Fruit fly (Drosophila melanogaster) whole organism, embryonic: Measurements from ENCODE around the gene Gga.
A peak's percentile ranks its signal among the peaks of the same experiment; 100 is the strongest.

Source experiments
- CG10366 ChIP-seq: fragments of 200-800 bp; sonication (Bioruptor generic); IDR thresholded peaks from 2 replicates; pipeline ENCODE4 v1.3.6; 2022; ENCODE audit warnings: missing biosample characterization, missing genetic modification characterization
- CG11093 ChIP-seq: fragments of 200-800 bp; sonication (Bioruptor generic); IDR thresholded peaks from 3 replicates; pipeline ENCODE4 v1.3.6; 2022; ENCODE audit warnings: missing biosample characterization, missing genetic modification characterization
- CG14441 ChIP-seq: fragments of 200-800 bp; sonication (Bioruptor generic); IDR thresholded peaks from 2 replicates; pipeline ENCODE4 v1.3.6; 2022; ENCODE audit warnings: missing biosample characterization, missing genetic modification characterization
- CG1529 ChIP-seq: fragments of 200-800 bp; sonication (Bioruptor generic); optimal IDR thresholded peaks from 3 replicates; lab custom pipeline; 2018; ENCODE audit warnings: missing biosample characterization, missing genetic modification characterization
- CG16779 ChIP-seq: fragments of 200-800 bp; sonication (Bioruptor generic); IDR thresholded peaks from 2 replicates; pipeline ENCODE4 v1.3.6; 2022; ENCODE audit warnings: missing biosample characterization, missing genetic modification characterization
- CG17568 ChIP-seq: fragments of 200-800 bp; sonication (Bioruptor generic); optimal IDR thresholded peaks from 2 replicates; lab custom pipeline; 2018; ENCODE audit warnings: missing biosample characterization, mild to moderate bottlenecking, missing genetic modification characterization, moderate library complexity
- CG1792 ChIP-seq: fragments of 200-800 bp; sonication (Bioruptor generic); optimal IDR thresholded peaks from 2 replicates; lab custom pipeline; 2016; ENCODE audit warnings: missing biosample characterization, missing genetic modification characterization
- CG18011 ChIP-seq: fragments of 200-800 bp; sonication (Bioruptor generic); optimal IDR thresholded peaks from 2 replicates; lab custom pipeline; 2017; ENCODE audit warnings: missing biosample characterization, missing genetic modification characterization, mild to moderate bottlenecking, moderate library complexity, missing genotype
- CG2199 ChIP-seq: fragments of 200-800 bp; sonication (Bioruptor generic); IDR thresholded peaks from 3 replicates; pipeline ENCODE4 v1.3.6; 2022; ENCODE audit warnings: missing biosample characterization, missing genetic modification characterization
- CG31388 ChIP-seq: fragments of 200-800 bp; sonication (Bioruptor generic); optimal IDR thresholded peaks from 2 replicates; lab custom pipeline; 2016; ENCODE audit warnings: missing biosample characterization, missing genetic modification characterization
- CG3163 ChIP-seq: fragments of 200-800 bp; sonication (Bioruptor generic); optimal IDR thresholded peaks from 3 replicates; lab custom pipeline; 2016; ENCODE audit warnings: missing biosample characterization, missing genetic modification characterization
- CG42726 ChIP-seq: fragments of 200-800 bp; sonication (Bioruptor generic); IDR thresholded peaks from 2 replicates; pipeline ENCODE4 v1.3.6; 2022; ENCODE audit warnings: missing biosample characterization, missing genetic modification characterization; ENCODE audit not compliant: partially characterized antibody
- CG4328 ChIP-seq: fragments of 200-800 bp; sonication (Bioruptor generic); optimal IDR thresholded peaks from 3 replicates; lab custom pipeline; 2017; ENCODE audit warnings: missing biosample characterization, missing genetic modification reagents, missing genetic modification characterization
- CG4404 ChIP-seq: fragments of 200-800 bp; sonication (Bioruptor generic); IDR thresholded peaks from 2 replicates; pipeline ENCODE4 v1.3.6; 2022; ENCODE audit warnings: missing biosample characterization, missing genetic modification characterization
- CG4854 ChIP-seq: fragments of 200-800 bp; sonication (Bioruptor generic); optimal IDR thresholded peaks from 2 replicates; lab custom pipeline; 2016; ENCODE audit warnings: missing biosample characterization, missing genetic modification characterization, inconsistent platforms
- CG5180 ChIP-seq: fragments of 200-800 bp; sonication (Bioruptor generic); optimal IDR thresholded peaks from 3 replicates; lab custom pipeline; 2017; ENCODE audit warnings: missing biosample characterization, missing genetic modification characterization, mild to moderate bottlenecking, moderate library complexity, missing genetic modification reagents
- CG6689 ChIP-seq: fragments of 200-800 bp; sonication (Bioruptor generic); IDR thresholded peaks from 2 replicates; pipeline ENCODE4 v1.3.6; 2022; ENCODE audit warnings: missing biosample characterization, missing genetic modification characterization
- CG7928 ChIP-seq: fragments of 200-800 bp; sonication (Bioruptor generic); optimal IDR thresholded peaks from 2 replicates; lab custom pipeline; 2017; ENCODE audit warnings: missing biosample characterization, mild to moderate bottlenecking, missing genetic modification characterization
- CG8478 ChIP-seq: fragments of >200 bp; optimal IDR thresholded peaks from 2 replicates; lab custom pipeline; 2018
- CG8765 ChIP-seq: fragments of 200-800 bp; sonication (Bioruptor generic); IDR thresholded peaks from 2 replicates; pipeline ENCODE4 v1.3.6; 2022; ENCODE audit warnings: missing biosample characterization, missing genetic modification characterization
- CG9932 ChIP-seq: fragments of 200-800 bp; sonication (Bioruptor generic); IDR thresholded peaks from 2 replicates; pipeline ENCODE4 v1.3.6; 2022; ENCODE audit warnings: missing biosample characterization, missing genetic modification characterization
- CTCF ChIP-seq: fragments of 200-800 bp; sonication (Bioruptor generic); optimal IDR thresholded peaks from 2 replicates; lab custom pipeline; 2017; ENCODE audit warnings: missing biosample characterization, mild to moderate bottlenecking, missing genetic modification characterization, moderate library complexity
- D ChIP-seq, 2 experiments: fragments of 200-800 bp in 1 of 2; fragments of >200 bp in 1 of 2; sonication (Bioruptor generic) in 1 of 2; optimal IDR thresholded peaks; 2 replicates in 1 of 2; 3 replicates in 1 of 2; lab custom pipeline; 2017; ENCODE audit warnings: mild to moderate bottlenecking in 1 of 2, missing biosample characterization in 1 of 2, missing genetic modification characterization in 1 of 2, missing genetic modification reagents in 1 of 2
- Dref ChIP-seq: fragments of 200-800 bp; sonication (Bioruptor generic); IDR thresholded peaks from 2 replicates; pipeline ENCODE4 v1.3.6; 2022; ENCODE audit warnings: missing biosample characterization, missing genetic modification characterization
- E2f2 ChIP-seq: fragments of 200-800 bp; sonication (Bioruptor generic); IDR thresholded peaks from 2 replicates; pipeline ENCODE4 v1.3.6; 2022; ENCODE audit warnings: missing biosample characterization, missing genetic modification characterization
- Ets65A ChIP-seq: fragments of 200-800 bp; sonication (Bioruptor generic); peaks from one replicate; lab custom pipeline; 2016; ENCODE audit warnings: missing biosample characterization, missing genetic modification characterization
- GATAe ChIP-seq: fragments of 200-800 bp; sonication (Bioruptor generic); conservative IDR thresholded peaks from 2 replicates; pipeline ENCODE4 v1.3.6; 2022; ENCODE audit warnings: missing biosample characterization, missing genetic modification characterization
- Tbp ChIP-seq: fragments of >200 bp; optimal IDR thresholded peaks from 2 replicates; lab custom pipeline; 2018; ENCODE audit warnings: missing biosample characterization, missing genetic modification characterization
- btn ChIP-seq: fragments of 200-800 bp; sonication (Bioruptor generic); optimal IDR thresholded peaks from 2 replicates; lab custom pipeline; 2016; ENCODE audit warnings: missing biosample characterization, missing genetic modification characterization
- dati ChIP-seq: fragments of 200-800 bp; sonication (Bioruptor generic); IDR thresholded peaks from 2 replicates; pipeline ENCODE4 v1.3.6; 2022; ENCODE audit warnings: missing biosample characterization, missing genetic modification characterization
- dysf ChIP-seq: fragments of 200-800 bp; sonication (Bioruptor generic); IDR thresholded peaks from 3 replicates; pipeline ENCODE4 v1.3.6; 2022; ENCODE audit warnings: missing biosample characterization, missing genetic modification characterization
- ewg ChIP-seq: fragments of 200-800 bp; sonication (Bioruptor generic); optimal IDR thresholded peaks from 3 replicates; lab custom pipeline; 2017; ENCODE audit warnings: mild to moderate bottlenecking, missing biosample characterization, missing genetic modification reagents, missing genetic modification characterization
- gsb-n ChIP-seq: fragments of 200-800 bp; sonication (Bioruptor generic); optimal IDR thresholded peaks from 3 replicates; lab custom pipeline; 2018; ENCODE audit warnings: missing biosample characterization, mild to moderate bottlenecking, missing genetic modification characterization
- kni ChIP-seq: fragments of 200-800 bp; sonication (Bioruptor generic); optimal IDR thresholded peaks from 3 replicates; lab custom pipeline; 2017; ENCODE audit warnings: mild to moderate bottlenecking, missing biosample characterization, missing genetic modification reagents, missing genetic modification characterization
- knrl ChIP-seq: fragments of 200-800 bp; sonication (Bioruptor generic); IDR thresholded peaks from 3 replicates; pipeline ENCODE4 v1.3.6; 2022; ENCODE audit warnings: missing biosample characterization, missing genetic modification characterization; ENCODE audit not compliant: partially characterized antibody
- luna ChIP-seq: fragments of 200-800 bp; sonication (Bioruptor generic); optimal IDR thresholded peaks from 2 replicates; lab custom pipeline; 2016; ENCODE audit warnings: missing biosample characterization, missing genetic modification characterization
- mam ChIP-seq: fragments of 200-800 bp; sonication (Bioruptor generic); optimal IDR thresholded peaks from 3 replicates; lab custom pipeline; 2016; ENCODE audit warnings: missing biosample characterization, missing genetic modification characterization
- mirr ChIP-seq: fragments of 200-800 bp; sonication (Bioruptor generic); optimal IDR thresholded peaks from 3 replicates; lab custom pipeline; 2018; ENCODE audit warnings: missing biosample characterization, mild to moderate bottlenecking, missing genetic modification characterization
- nerfin-1 ChIP-seq: fragments of 200-800 bp; sonication (Bioruptor generic); optimal IDR thresholded peaks from 3 replicates; lab custom pipeline; 2019; ENCODE audit warnings: missing biosample characterization, mild to moderate bottlenecking, missing genetic modification characterization, moderate library complexity
- pros ChIP-seq: fragments of 200-800 bp; sonication (Bioruptor generic); optimal IDR thresholded peaks from 3 replicates; lab custom pipeline; 2019; ENCODE audit warnings: missing biosample characterization, mild to moderate bottlenecking, missing genetic modification characterization, moderate library complexity
- row ChIP-seq: fragments of 200-800 bp; sonication (Bioruptor generic); IDR thresholded peaks from 3 replicates; pipeline ENCODE4 v1.3.6; 2022; ENCODE audit warnings: missing biosample characterization, missing genetic modification characterization
- salm ChIP-seq: fragments of 200-800 bp; sonication (Bioruptor generic); optimal IDR thresholded peaks from 2 replicates; lab custom pipeline; 2018; ENCODE audit warnings: missing biosample characterization, mild to moderate bottlenecking, missing genetic modification characterization
- scrt ChIP-seq: fragments of 200-800 bp; sonication (Bioruptor generic); optimal IDR thresholded peaks from 2 replicates; lab custom pipeline; 2018; ENCODE audit warnings: missing biosample characterization, mild to moderate bottlenecking, missing genetic modification characterization, moderate library complexity
- sens-2 ChIP-seq: fragments of 200-800 bp; sonication (Bioruptor generic); IDR thresholded peaks from 2 replicates; pipeline ENCODE4 v1.3.6; 2022; ENCODE audit warnings: missing biosample characterization, missing genetic modification characterization
- sisA ChIP-seq: fragments of 200-800 bp; sonication (Bioruptor generic); IDR thresholded peaks from 2 replicates; pipeline ENCODE4 v1.3.6; 2022; ENCODE audit warnings: missing biosample characterization, missing genetic modification characterization
- sna ChIP-seq: fragments of 200-800 bp; sonication (Bioruptor generic); IDR thresholded peaks from 2 replicates; pipeline ENCODE4 v1.3.6; 2022; ENCODE audit warnings: missing biosample characterization, missing genetic modification characterization; ENCODE audit not compliant: partially characterized antibody
- stwl ChIP-seq: fragments of 200-800 bp; sonication (Bioruptor generic); optimal IDR thresholded peaks from 3 replicates; lab custom pipeline; 2018; ENCODE audit warnings: missing biosample characterization, mild to moderate bottlenecking, missing genetic modification characterization, moderate library complexity
- tgo ChIP-seq: fragments of 200-800 bp; sonication (Bioruptor generic); IDR thresholded peaks from 3 replicates; pipeline ENCODE4 v1.3.6; 2022; ENCODE audit warnings: missing biosample characterization, missing genetic modification characterization
- twi ChIP-seq: fragments of 200-800 bp; optimal IDR thresholded peaks from 2 replicates; lab custom pipeline; 2019; ENCODE audit warnings: missing biosample characterization, mild to moderate bottlenecking, missing genetic modification characterization, moderate library complexity
- zfh1 ChIP-seq: fragments of 200-800 bp; sonication (Bioruptor generic); IDR thresholded peaks from 3 replicates; pipeline ENCODE4 v1.3.6; 2022; ENCODE audit warnings: missing biosample characterization, missing genetic modification characterization

Gene Gga

DNA sequence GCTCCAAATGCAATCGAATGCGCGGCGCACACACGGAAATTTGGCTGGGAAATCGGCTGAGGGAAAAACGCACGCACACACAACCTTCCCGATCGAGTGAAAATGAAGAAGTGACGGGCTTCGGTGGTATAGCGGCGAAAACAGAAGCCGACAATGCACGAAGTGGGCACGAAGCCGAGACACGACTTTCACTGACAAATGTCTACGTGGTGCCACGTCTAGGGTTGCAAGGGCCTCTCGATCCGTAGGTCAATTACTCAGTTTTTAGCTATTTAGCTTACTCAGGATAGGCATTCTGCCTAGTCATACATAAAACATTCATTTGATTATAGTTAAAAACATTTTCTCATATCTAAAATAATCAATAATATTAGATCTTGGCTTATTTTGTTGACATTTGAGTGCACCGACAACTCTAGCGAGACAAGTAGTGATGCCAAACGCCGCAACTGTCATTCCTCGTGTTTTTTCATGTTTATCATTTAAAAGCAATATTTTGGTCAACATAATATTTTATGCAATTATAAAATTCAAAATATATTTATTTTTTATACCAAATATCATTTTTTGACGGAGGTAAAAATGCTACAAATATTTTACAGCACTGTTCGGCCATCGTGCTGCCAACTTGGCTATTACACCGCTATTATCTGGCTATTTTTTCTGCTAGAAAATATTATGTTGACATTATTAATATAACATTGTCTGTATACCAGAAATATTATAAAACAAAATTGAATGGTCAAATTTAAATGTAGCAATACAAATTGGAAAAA lies 47.1 kb upstream of the Gga start (continued):
- peak; percentile 34 for TF ChIP-seq Tbp (GFP tag; lab: Kevin White, UChicago)
- peak; percentile 73 for TF ChIP-seq CG18011 (GFP tag; lab: Kevin White, UChicago)
- peak; percentile 41 for TF ChIP-seq pros (GFP tag; lab: Kevin White, UChicago)
- peak; percentile 96 for TF ChIP-seq row (GFP tag; lab: Robert Waterston, UW)
- TF ChIP-seq CG4404 (GFP tag; lab: Robert Waterston, UW) = peak; percentile 83
- TF ChIP-seq CG3163 (GFP tag; lab: Kevin White, UChicago) = no peak
- TF ChIP-seq E2f2 (GFP tag; lab: Robert Waterston, UW) = peak; percentile 70
- peak; percentile 90 for TF ChIP-seq CG6689
- peak; percentile 57 for TF ChIP-seq stwl (tag; lab: Kevin White, UChicago)
- TF ChIP-seq dati = peak; percentile 40; the same call in 1 of the 2 replicates
- no peak for TF ChIP-seq CG8478
- peak; percentile 91 for TF ChIP-seq dysf (GFP tag; lab: Robert Waterston, UW)
- peak; percentile 55 for TF ChIP-seq sens-2
- peak; percentile 43; the same call in 1 of the 2 replicates for TF ChIP-seq GATAe (GFP tag; lab: Robert Waterston, UW)
- peak; percentile 81 for TF ChIP-seq nerfin-1 (tag; lab: Kevin White, UChicago)
- peak; percentile 80 for TF ChIP-seq CG8765 (GFP tag; lab: Robert Waterston, UW)
- TF ChIP-seq CG14441 = peak; percentile 83
- peak; percentile 46 for TF ChIP-seq CTCF (GFP tag; lab: Kevin White, UChicago)
- peak; percentile 45 for TF ChIP-seq kni (GFP tag; lab: Kevin White, UChicago)
- TF ChIP-seq mam (GFP tag; lab: Kevin White, UChicago) = peak; percentile 76
- TF ChIP-seq knrl (GFP tag; lab: Robert Waterston, UW) = 0 out of 3 replicates have a peak, but pooled peaks have one; percentile 19
- TF ChIP-seq Ets65A (GFP tag; lab: Kevin White, UChicago) = peak; percentile 62
- peak; percentile 80 for TF ChIP-seq sisA (GFP tag; lab: Robert Waterston, UW)
- TF ChIP-seq salm (tag; lab: Kevin White, UChicago) = peak; percentile 74
- peak; percentile 79 for TF ChIP-seq CG10366 (GFP tag; lab: Robert Waterston, UW)
- 0 out of 2 replicates have a peak, but pooled peaks have one; percentile 53 for TF ChIP-seq CG16779 (GFP tag; lab: Robert Waterston, UW)
- peak; percentile 71 for TF ChIP-seq CG5180 (GFP tag; lab: Kevin White, UChicago)
- TF ChIP-seq CG1792 (GFP tag; lab: Kevin White, UChicago) = peak; percentile 32
- no peak for TF ChIP-seq luna
- peak; percentile 61; the same call in 1 of the 3 replicates for TF ChIP-seq CG2199 (GFP tag; lab: Robert Waterston, UW)
- no peak for TF ChIP-seq btn (GFP tag; lab: Kevin White, UChicago)
- peak; percentile 87 for TF ChIP-seq CG17568
- peak; percentile 88 for TF ChIP-seq CG4328 (GFP tag; lab: Kevin White, UChicago)
- TF ChIP-seq sna (GFP tag; lab: Robert Waterston, UW) = no peak
- TF ChIP-seq D (optimal IDR thresholded peaks at IDR 0.05; lab: Kevin White, UChicago) = no peak
- peak; percentile 81 for TF ChIP-seq D (GFP tag; optimal IDR thresholded peaks at IDR 0.05; lab: Kevin White, UChicago)
- peak; percentile 85 for TF ChIP-seq tgo (GFP tag; lab: Robert Waterston, UW)
- peak; percentile 78 for TF ChIP-seq CG4854
- peak; percentile 81; the same call in 2 of the 3 replicates for TF ChIP-seq CG11093 (GFP tag; lab: Robert Waterston, UW)
- peak; percentile 88 for TF ChIP-seq zfh1 (GFP tag; lab: Robert Waterston, UW)
- TF ChIP-seq CG31388 = peak; percentile 56
- TF ChIP-seq scrt (GFP tag; lab: Kevin White, UChicago) = peak; percentile 80
- peak; percentile 58 for TF ChIP-seq CG7928 (GFP tag; lab: Kevin White, UChicago)
- peak; percentile 36 for TF ChIP-seq Dref (GFP tag; lab: Robert Waterston, UW)
- TF ChIP-seq CG1529 (GFP tag; lab: Kevin White, UChicago) = peak; percentile 76
- peak; percentile 60 for TF ChIP-seq CG42726 (GFP tag; lab: Robert Waterston, UW)
- peak; percentile 81 for TF ChIP-seq gsb-n
- peak; percentile 72 for TF ChIP-seq ewg (GFP tag; lab: Kevin White, UChicago)
- TF ChIP-seq twi (tag; lab: Kevin White, UChicago) = peak; percentile 58
- TF ChIP-seq CG9932 = peak; percentile 90
- TF ChIP-seq mirr (GFP tag; lab: Kevin White, UChicago) = peak; percentile 88
